Fruit fly (Drosophila melanogaster) whole organism, embryonic: ENCODE measurements around the gene CG5687.

Experiments
- BtbVII ChIP-seq: fragments of 200-800 bp; sonication (Bioruptor generic); optimal IDR thresholded peaks from 3 replicates; lab custom pipeline; 2017; ENCODE audit warnings: missing biosample characterization, mild to moderate bottlenecking, missing genetic modification characterization
- CG11093 ChIP-seq: fragments of 200-800 bp; sonication (Bioruptor generic); IDR thresholded peaks from 3 replicates; pipeline ENCODE4 v1.3.6; 2022; ENCODE audit warnings: missing biosample characterization, missing genetic modification characterization
- CG11504 ChIP-seq: fragments of 200-800 bp; sonication (Bioruptor generic); optimal IDR thresholded peaks from 3 replicates; lab custom pipeline; 2019; ENCODE audit warnings: missing biosample characterization, mild to moderate bottlenecking, missing genetic modification characterization, moderate library complexity
- CG13123 ChIP-seq: fragments of 200-800 bp; sonication (Bioruptor generic); optimal IDR thresholded peaks from 2 replicates; lab custom pipeline; 2016; ENCODE audit warnings: missing biosample characterization, missing genetic modification characterization
- CG14860 ChIP-seq: fragments of 200-800 bp; sonication (Bioruptor generic); IDR thresholded peaks from 3 replicates; pipeline ENCODE4 v1.3.6; 2022; ENCODE audit warnings: missing biosample characterization, missing genetic modification characterization; ENCODE audit not compliant: partially characterized antibody
- CG15269 ChIP-seq: fragments of 200-800 bp; sonication (Bioruptor generic); optimal IDR thresholded peaks from 2 replicates; lab custom pipeline; 2018; ENCODE audit warnings: missing biosample characterization, mild to moderate bottlenecking, missing genetic modification characterization, moderate library complexity
- CG17186 ChIP-seq: fragments of 200-800 bp; sonication (Bioruptor generic); optimal IDR thresholded peaks from 3 replicates; lab custom pipeline; 2017; ENCODE audit warnings: missing biosample characterization, missing genetic modification reagents, missing genetic modification characterization
- CG31388 ChIP-seq: fragments of 200-800 bp; sonication (Bioruptor generic); optimal IDR thresholded peaks from 2 replicates; lab custom pipeline; 2016; ENCODE audit warnings: missing biosample characterization, missing genetic modification characterization
- CG3163 ChIP-seq: fragments of 200-800 bp; sonication (Bioruptor generic); optimal IDR thresholded peaks from 3 replicates; lab custom pipeline; 2016; ENCODE audit warnings: missing biosample characterization, missing genetic modification characterization
- CG34224 ChIP-seq: fragments of 200-800 bp; sonication (Bioruptor generic); IDR thresholded peaks from 3 replicates; pipeline ENCODE4 v1.3.6; 2022; ENCODE audit warnings: missing biosample characterization, missing genetic modification characterization; ENCODE audit not compliant: partially characterized antibody
- CG43689 ChIP-seq: fragments of 200-800 bp; sonication (Bioruptor generic); IDR thresholded peaks from 2 replicates; pipeline ENCODE4 v1.3.6; 2022; ENCODE audit warnings: missing biosample characterization, missing genetic modification characterization
- CG4424 ChIP-seq: fragments of 200-800 bp; sonication (Bioruptor generic); optimal IDR thresholded peaks from 3 replicates; lab custom pipeline; 2016; ENCODE audit warnings: missing biosample characterization, missing genetic modification characterization
- CG8359 ChIP-seq: fragments of 200-800 bp; sonication (Bioruptor generic); optimal IDR thresholded peaks from 2 replicates; lab custom pipeline; 2017; ENCODE audit warnings: missing biosample characterization, mild to moderate bottlenecking, missing genetic modification characterization, borderline replicate concordance
- CG8478 ChIP-seq: fragments of >200 bp; optimal IDR thresholded peaks from 2 replicates; lab custom pipeline; 2018
- CG9797 ChIP-seq: fragments of 200-800 bp; sonication (Bioruptor generic); optimal IDR thresholded peaks from 3 replicates; lab custom pipeline; 2018; ENCODE audit warnings: missing biosample characterization, mild to moderate bottlenecking, missing genetic modification characterization
- Dbx ChIP-seq: fragments of 200-800 bp; sonication (Bioruptor generic); IDR thresholded peaks from 3 replicates; pipeline ENCODE4 v1.3.6; 2022; ENCODE audit warnings: missing biosample characterization, missing genetic modification characterization
- Dref ChIP-seq: fragments of 200-800 bp; sonication (Bioruptor generic); IDR thresholded peaks from 2 replicates; pipeline ENCODE4 v1.3.6; 2022; ENCODE audit warnings: missing biosample characterization, missing genetic modification characterization
- HHEX ChIP-seq: fragments of 200-800 bp; sonication (Bioruptor generic); optimal IDR thresholded peaks from 3 replicates; lab custom pipeline; 2017; ENCODE audit warnings: missing biosample characterization, mild to moderate bottlenecking, missing genetic modification characterization, missing genetic modification reagents
- HLH3B ChIP-seq: fragments of 200-800 bp; sonication (Bioruptor generic); IDR thresholded peaks from 2 replicates; pipeline ENCODE4 v1.3.6; 2022; ENCODE audit warnings: missing biosample characterization, missing genetic modification characterization
- Hmr ChIP-seq: fragments of 200-800 bp; sonication (Bioruptor generic); optimal IDR thresholded peaks from 3 replicates; lab custom pipeline; 2017; ENCODE audit warnings: mild to moderate bottlenecking, missing biosample characterization, missing genetic modification reagents, missing genetic modification characterization
- Mes4 ChIP-seq: fragments of 200-800 bp; sonication (Bioruptor generic); optimal IDR thresholded peaks from 2 replicates; lab custom pipeline; 2016; ENCODE audit warnings: missing biosample characterization, missing genetic modification characterization
- Myb ChIP-seq: fragments of 200-800 bp; sonication (Bioruptor generic); optimal IDR thresholded peaks from 2 replicates; lab custom pipeline; 2016; ENCODE audit warnings: missing biosample characterization, missing genetic modification characterization
- NK7.1 ChIP-seq: fragments of 200-800 bp; sonication (Bioruptor generic); optimal IDR thresholded peaks from 3 replicates; lab custom pipeline; 2016; ENCODE audit warnings: missing biosample characterization, missing genetic modification characterization
- Ptx1 ChIP-seq: fragments of 200-800 bp; sonication (Bioruptor generic); IDR thresholded peaks from 2 replicates; pipeline ENCODE4 v1.3.6; 2022; ENCODE audit warnings: missing biosample characterization, missing genetic modification characterization
- Ssrp ChIP-seq: fragments of 200-800 bp; sonication (Bioruptor generic); optimal IDR thresholded peaks from 2 replicates; lab custom pipeline; 2018; ENCODE audit warnings: missing biosample characterization, mild to moderate bottlenecking, missing genetic modification characterization, moderate library complexity
- amos ChIP-seq: fragments of 200-800 bp; sonication (Bioruptor generic); IDR thresholded peaks from 2 replicates; pipeline ENCODE4 v1.3.6; 2022; ENCODE audit warnings: missing biosample characterization, missing genetic modification characterization; ENCODE audit not compliant: partially characterized antibody
- ara ChIP-seq: fragments of 200-800 bp; sonication (Bioruptor generic); IDR thresholded peaks from 2 replicates; pipeline ENCODE4 v1.3.6; 2022; ENCODE audit warnings: missing biosample characterization, missing genetic modification characterization
- bbx ChIP-seq: fragments of 200-800 bp; sonication (Bioruptor generic); IDR thresholded peaks from 2 replicates; pipeline ENCODE4 v1.3.6; 2022; ENCODE audit warnings: missing biosample characterization, missing genetic modification characterization; ENCODE audit not compliant: partially characterized antibody
- chinmo ChIP-seq: fragments of 200-800 bp; sonication (Bioruptor generic); IDR thresholded peaks from 4 replicates; pipeline ENCODE4 v1.3.6; 2022; ENCODE audit warnings: missing biosample characterization, missing genetic modification characterization; ENCODE audit not compliant: partially characterized antibody
- croc ChIP-seq: fragments of 200-800 bp; sonication (Bioruptor generic); conservative IDR thresholded peaks from 3 replicates; pipeline ENCODE4 v1.3.6; 2022; ENCODE audit warnings: missing biosample characterization, missing genetic modification characterization
- dm ChIP-seq: fragments of 200-800 bp; sonication (Bioruptor generic); optimal IDR thresholded peaks from 3 replicates; lab custom pipeline; 2016; ENCODE audit warnings: missing biosample characterization, missing genetic modification characterization
- emc ChIP-seq: fragments of 200-800 bp; sonication (Bioruptor generic); optimal IDR thresholded peaks from 2 replicates; lab custom pipeline; 2016; ENCODE audit warnings: missing biosample characterization, missing genetic modification characterization
- fd64A ChIP-seq: fragments of 200-800 bp; sonication (Bioruptor generic); optimal IDR thresholded peaks from 3 replicates; lab custom pipeline; 2018; ENCODE audit warnings: missing biosample characterization, mild to moderate bottlenecking, missing genetic modification characterization
- ftz-f1 ChIP-seq: fragments of 200-800 bp; sonication (Bioruptor generic); optimal IDR thresholded peaks from 2 replicates; lab custom pipeline; 2016; ENCODE audit warnings: missing biosample characterization, missing genetic modification characterization
- gem ChIP-seq: fragments of 200-800 bp; sonication (Bioruptor generic); optimal IDR thresholded peaks from 2 replicates; lab custom pipeline; 2019; ENCODE audit warnings: missing biosample characterization, mild to moderate bottlenecking, missing genetic modification characterization, moderate library complexity
- gt ChIP-seq: fragments of 200-800 bp; sonication (Bioruptor generic); IDR thresholded peaks from 2 replicates; pipeline ENCODE4 v1.3.6; 2022; ENCODE audit warnings: missing biosample characterization, missing genetic modification characterization
- kni ChIP-seq: fragments of 200-800 bp; sonication (Bioruptor generic); optimal IDR thresholded peaks from 3 replicates; lab custom pipeline; 2017; ENCODE audit warnings: mild to moderate bottlenecking, missing biosample characterization, missing genetic modification reagents, missing genetic modification characterization
- lmd ChIP-seq: fragments of 200-800 bp; sonication (Bioruptor generic); IDR thresholded peaks from 2 replicates; pipeline ENCODE4 v1.3.6; 2022; ENCODE audit warnings: missing biosample characterization, missing genetic modification characterization
- nau ChIP-seq: fragments of 200-800 bp; sonication (Bioruptor generic); optimal IDR thresholded peaks from 3 replicates; lab custom pipeline; 2017; ENCODE audit warnings: missing biosample characterization, mild to moderate bottlenecking, missing genetic modification characterization, missing genetic modification reagents
- oc ChIP-seq: fragments of 200-800 bp; sonication (Bioruptor generic); optimal IDR thresholded peaks from 2 replicates; lab custom pipeline; 2018; ENCODE audit warnings: missing biosample characterization, mild to moderate bottlenecking, missing genetic modification characterization, moderate library complexity
- peb ChIP-seq: fragments of 200-800 bp; sonication (Bioruptor generic); IDR thresholded peaks from 2 replicates; pipeline ENCODE4 v1.3.6; 2022; ENCODE audit warnings: missing biosample characterization, missing genetic modification characterization
- phol ChIP-seq: fragments of 200-800 bp; sonication (Bioruptor generic); optimal IDR thresholded peaks from 3 replicates; lab custom pipeline; 2018; ENCODE audit warnings: missing biosample characterization, mild to moderate bottlenecking, missing genetic modification characterization, moderate library complexity
- pnt ChIP-seq: fragments of 200-800 bp; sonication (Bioruptor generic); optimal IDR thresholded peaks from 3 replicates; lab custom pipeline; 2016; ENCODE audit warnings: missing biosample characterization, missing genetic modification characterization
- sc ChIP-seq, 3 experiments: fragments of >200 bp in 2 of 3; fragments of 200-800 bp in 1 of 3; sonication (Bioruptor generic) in 1 of 3; optimal IDR thresholded peaks; 2 replicates in 2 of 3; 3 replicates in 1 of 3; lab custom pipeline; 2017; ENCODE audit warnings: mild to moderate bottlenecking in 1 of 3, missing biosample characterization in 1 of 3, missing genetic modification characterization in 1 of 3, missing genetic modification reagents in 1 of 3
- tap ChIP-seq: fragments of 200-800 bp; optimal IDR thresholded peaks from 3 replicates; lab custom pipeline; 2019; ENCODE audit warnings: missing biosample characterization, mild to moderate bottlenecking, missing genetic modification characterization, moderate library complexity
- tll ChIP-seq, 2 experiments: fragments of 200-800 bp in 1 of 2; fragments of >200 bp in 1 of 2; sonication (Bioruptor generic) in 1 of 2; optimal IDR thresholded peaks; 2 replicates each; lab custom pipeline; 2017 to 2019; ENCODE audit warnings: missing biosample characterization in 2 of 2, missing genetic modification characterization in 2 of 2, mild to moderate bottlenecking in 1 of 2, moderate library complexity in 1 of 2
- tx ChIP-seq: fragments of 200-800 bp; sonication (Bioruptor generic); optimal IDR thresholded peaks from 2 replicates; lab custom pipeline; 2016; ENCODE audit warnings: missing biosample characterization, missing genetic modification characterization
- usp ChIP-seq: fragments of >200 bp; optimal IDR thresholded peaks from 2 replicates; lab custom pipeline; 2017; ENCODE audit warnings: missing biosample characterization, missing genetic modification characterization
- wdn ChIP-seq: fragments of 200-800 bp; sonication (Bioruptor generic); IDR thresholded peaks from 2 replicates; pipeline ENCODE4 v1.3.6; 2022; ENCODE audit warnings: missing biosample characterization, missing genetic modification characterization
- zfh2 ChIP-seq: fragments of 200-800 bp; sonication (Bioruptor generic); optimal IDR thresholded peaks from 2 replicates; lab custom pipeline; 2016; ENCODE audit warnings: missing biosample characterization, missing genetic modification characterization

The CG5687 gene

dm6 chr3L:1886125-1886544, 52.8 kb downstream of the CG5687 start (continued):
- peak; percentile 90 for TF ChIP-seq gem (tag; lab: Kevin White, UChicago)
- TF ChIP-seq CG17186 (GFP tag; lab: Kevin White, UChicago) = peak; percentile 49
- no peak; the same call in 2 of the 3 replicates for TF ChIP-seq Dbx (GFP tag; lab: Robert Waterston, UW)
- peak; percentile 73 for TF ChIP-seq fd64A
- peak; percentile 40 for TF ChIP-seq emc
- no peak for TF ChIP-seq CG34224 (GFP tag; lab: Robert Waterston, UW)
- TF ChIP-seq CG13123 (GFP tag; lab: Kevin White, UChicago) = peak; percentile 58
- TF ChIP-seq oc (tag; lab: Kevin White, UChicago) = peak; percentile 77
- no peak for TF ChIP-seq kni
- peak; percentile 72 for TF ChIP-seq HHEX
- TF ChIP-seq Ptx1 (GFP tag; lab: Robert Waterston, UW) = peak; percentile 81
- peak; percentile 78 for TF ChIP-seq CG8359 (GFP tag; lab: Kevin White, UChicago)
- peak; percentile 60; the same call in 1 of the 2 replicates for TF ChIP-seq CG43689
- peak; percentile 93 for TF ChIP-seq phol (tag; lab: Kevin White, UChicago)
- TF ChIP-seq wdn (GFP tag; lab: Robert Waterston, UW) = peak; percentile 38; the same call in 1 of the 2 replicates
- TF ChIP-seq amos (GFP tag; lab: Robert Waterston, UW) = no peak
- TF ChIP-seq tap = peak; percentile 90
- peak; percentile 88 for TF ChIP-seq Ssrp (tag; lab: Kevin White, UChicago)
- peak; percentile 34 for TF ChIP-seq CG3163 (GFP tag; lab: Kevin White, UChicago)
- no peak for TF ChIP-seq bbx (GFP tag; lab: Robert Waterston, UW)
- TF ChIP-seq CG9797 (GFP tag; lab: Kevin White, UChicago) = no peak
- TF ChIP-seq croc = peak; percentile 84
- no peak for TF ChIP-seq chinmo
- TF ChIP-seq gt = peak; percentile 61
- TF ChIP-seq CG15269 (tag; lab: Kevin White, UChicago) = peak; percentile 82
- TF ChIP-seq tll (GFP tag; optimal IDR thresholded peaks at IDR 0.05; lab: Kevin White, UChicago) = peak in 1 of 2 experiments; percentile 36
- peak; percentile 91 for TF ChIP-seq ara (GFP tag; lab: Robert Waterston, UW)
- TF ChIP-seq ftz-f1 (GFP tag; lab: Kevin White, UChicago) = no peak
- peak; percentile 47 for TF ChIP-seq Myb (GFP tag; lab: Kevin White, UChicago)
- TF ChIP-seq BtbVII (GFP tag; lab: Kevin White, UChicago) = peak; percentile 29
- peak; percentile 89 for TF ChIP-seq HLH3B (GFP tag; lab: Robert Waterston, UW)
- TF ChIP-seq tx (GFP tag; lab: Kevin White, UChicago) = peak; percentile 73
- peak; percentile 75 for TF ChIP-seq lmd (GFP tag; lab: Robert Waterston, UW)
- no peak for TF ChIP-seq sc (optimal IDR thresholded peaks at IDR 0.05; lab: Kevin White, UChicago)
- TF ChIP-seq sc (GFP tag; optimal IDR thresholded peaks at IDR 0.05; lab: Kevin White, UChicago) = peak; percentile 78
- peak; percentile 70; the same call in 1 of the 2 replicates for TF ChIP-seq peb (GFP tag; lab: Robert Waterston, UW)
- TF ChIP-seq CG31388 (GFP tag; lab: Kevin White, UChicago) = peak; percentile 71
- TF ChIP-seq CG8478 (lab: Kevin White, UChicago) = no peak
- TF ChIP-seq CG14860 (GFP tag; lab: Robert Waterston, UW) = no peak
- peak; percentile 89 for TF ChIP-seq pnt
- peak; percentile 64; the same call in 2 of the 3 replicates for TF ChIP-seq CG11093
- TF ChIP-seq Hmr (GFP tag; lab: Kevin White, UChicago) = no peak
- no peak for TF ChIP-seq zfh2 (GFP tag; lab: Kevin White, UChicago)
- TF ChIP-seq dm = peak; percentile 55
- TF ChIP-seq Dref (GFP tag; lab: Robert Waterston, UW) = no peak
- TF ChIP-seq Mes4 (GFP tag; lab: Kevin White, UChicago) = peak; percentile 78
- TF ChIP-seq NK7.1 = peak; percentile 59
- TF ChIP-seq nau (GFP tag; lab: Kevin White, UChicago) = peak; percentile 28
- TF ChIP-seq usp (GFP tag; lab: Kevin White, UChicago) = no peak
- TF ChIP-seq CG4424 (GFP tag; lab: Kevin White, UChicago) = peak; percentile 86
- TF ChIP-seq CG11504 (tag; lab: Kevin White, UChicago) = peak; percentile 91
